Worm (Caenorhabditis elegans): ENCODE data around the gene C15C8.8.

Gene C15C8.8

DNA sequence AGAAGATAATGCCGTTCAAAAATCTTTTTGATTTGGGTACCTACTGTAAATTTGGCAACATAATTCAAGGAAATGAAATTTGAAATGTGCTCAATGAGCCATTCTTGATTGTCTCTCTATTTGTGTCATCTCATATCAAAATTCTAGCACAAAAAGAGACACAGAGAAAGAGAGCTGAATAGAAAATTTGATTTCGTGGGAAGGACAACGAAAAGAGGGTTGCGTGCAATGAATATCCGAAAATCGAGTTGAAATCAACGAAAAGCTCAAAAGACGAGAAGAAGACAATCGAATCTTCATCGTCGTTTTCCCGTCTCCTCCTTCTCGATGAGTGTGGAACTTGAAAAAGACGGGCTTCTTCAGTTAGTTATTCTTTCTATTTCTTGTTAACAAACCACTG lies 4.5 kb downstream of the C15C8.8 start, which contains the start of gene C15C8.5:
Gene C15C8.5 (plus strand): TSS at position 152 of the 400 bp plus-strand sequence.
- TF ChIP-seq dmd-4 (tag; optimal IDR thresholded peaks at IDR 0.05; ENCODE audit: borderline replicate concordance) (no peak), unc-42 (tag; optimal IDR thresholded peaks at IDR 0.05) (peak; percentile 97)

DNA sequence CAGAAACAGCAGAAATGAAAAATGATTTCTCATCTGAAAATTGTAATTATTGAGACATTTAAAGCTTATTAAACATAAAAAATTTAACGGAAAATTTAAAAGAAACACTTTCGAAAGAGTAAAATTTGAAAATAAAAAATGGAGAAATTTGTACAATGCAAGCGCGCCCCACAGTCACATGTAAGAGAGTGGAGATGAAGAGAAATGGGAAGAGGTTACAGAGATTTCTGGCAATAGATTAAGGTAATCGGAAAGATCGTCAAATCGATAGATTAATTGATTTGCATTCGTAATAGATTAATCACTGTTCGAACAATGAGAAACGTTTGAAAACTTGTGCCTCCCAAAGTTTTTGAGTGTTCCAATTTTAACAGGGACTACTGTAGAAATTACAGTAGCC lies 4.9 kb downstream of the C15C8.8 start, which contains the start of gene C15C8.4:
Gene C15C8.4 (minus strand): TSS at position 33 of the 400 bp plus-strand sequence.
- TF ChIP-seq unc-55 (GFP tag; optimal IDR thresholded peaks at IDR 0.05) (no peak), ceh-31 (tag; optimal IDR thresholded peaks at IDR 0.05) (no peak), unc-42 (tag; optimal IDR thresholded peaks at IDR 0.05) (no peak), pag-3 (tag; optimal IDR thresholded peaks at IDR 0.05; ENCODE audit: borderline replicate concordance) (no peak)

DNA sequence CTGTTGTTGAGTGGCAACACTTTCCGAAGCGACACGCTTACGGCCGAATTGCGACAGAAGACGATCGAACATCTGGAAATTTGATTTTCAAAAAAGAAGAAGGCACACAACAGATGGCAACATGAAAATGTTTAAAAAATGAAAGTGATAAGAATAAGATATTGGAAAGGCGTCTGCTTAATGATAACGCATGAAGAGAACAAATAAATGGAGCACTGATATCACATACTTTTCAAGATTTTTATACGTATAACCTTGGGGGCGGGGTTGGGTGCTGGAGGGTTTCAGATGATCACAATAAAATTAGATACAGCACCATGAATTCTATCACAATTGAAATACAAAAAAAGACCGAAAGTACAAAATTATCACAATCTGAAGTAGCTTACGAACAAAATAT lies 7.3 kb downstream of the C15C8.8 start, which contains the start of gene C15C8.7:
Gene C15C8.7 (minus strand): TSS at position 72 of the 400 bp plus-strand sequence.
- no peak for TF ChIP-seq hlh-13 (GFP tag; optimal IDR thresholded peaks at IDR 0.05)
- peak; percentile 74 for TF ChIP-seq elt-2 (tag; optimal IDR thresholded peaks at IDR 0.05)
- no peak for TF ChIP-seq sox-4 (tag; optimal IDR thresholded peaks at IDR 0.05)
- no peak for TF ChIP-seq nhr-11 (tag; optimal IDR thresholded peaks at IDR 0.05)

DNA sequence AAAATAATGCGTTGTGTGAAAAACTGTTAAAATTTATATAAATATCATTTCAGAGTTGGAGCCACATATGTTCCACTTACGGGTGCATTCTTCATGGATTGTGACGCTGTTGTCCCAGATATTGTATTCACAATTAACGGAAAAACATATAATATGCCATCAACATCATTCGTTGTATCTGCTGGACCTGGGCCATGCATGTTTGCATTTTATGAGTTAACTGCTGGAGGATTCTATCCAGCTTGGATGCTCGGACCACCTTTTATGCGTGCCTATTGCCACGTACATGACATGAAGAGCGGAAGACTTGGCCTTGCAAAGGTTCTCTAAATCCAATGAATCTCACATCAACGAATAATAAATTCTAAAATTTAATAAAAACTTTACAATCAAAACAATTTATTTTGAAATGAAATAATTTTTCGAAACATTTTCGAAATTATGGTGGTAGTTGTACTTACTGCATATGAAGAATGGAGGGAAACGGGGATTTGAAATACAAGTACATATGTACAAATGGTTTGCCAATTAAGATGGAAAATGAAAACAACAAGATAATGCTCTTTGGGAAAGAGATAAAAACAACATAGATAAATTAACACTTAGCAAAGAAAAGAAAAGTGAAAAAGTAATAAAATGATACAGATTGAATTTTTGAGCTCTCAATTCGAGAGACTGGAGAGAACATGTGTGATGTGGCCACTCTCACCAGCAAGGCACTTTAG lies 8.4 kb downstream of the C15C8.8 start:
- TF ChIP-seq ceh-45 (GFP tag; IDR thresholded peaks at IDR 0.05): no peak
- no peak for TF ChIP-seq zip-5 (tag; optimal IDR thresholded peaks at IDR 0.05)
- no peak for TF ChIP-seq dve-1 (tag; optimal IDR thresholded peaks at IDR 0.05)
- no peak for TF ChIP-seq Y22D7AL.16 (tag; optimal IDR thresholded peaks at IDR 0.05)
- no peak for TF ChIP-seq pha-2 (tag; optimal IDR thresholded peaks at IDR 0.05)
- no peak for TF ChIP-seq unc-86 (tag; optimal IDR thresholded peaks at IDR 0.05)
- TF ChIP-seq elt-2 (tag; optimal IDR thresholded peaks at IDR 0.05): no peak
- TF ChIP-seq nhr-232 (tag; optimal IDR thresholded peaks at IDR 0.05): no peak
- TF ChIP-seq ref-2 (tag; optimal IDR thresholded peaks at IDR 0.05): no peak
- TF ChIP-seq elt-4 (tag; optimal IDR thresholded peaks at IDR 0.05): no peak
- TF ChIP-seq odd-2 (tag; optimal IDR thresholded peaks at IDR 0.05): no peak
- TF ChIP-seq eyg-1 (tag; optimal IDR thresholded peaks at IDR 0.05): no peak

DNA sequence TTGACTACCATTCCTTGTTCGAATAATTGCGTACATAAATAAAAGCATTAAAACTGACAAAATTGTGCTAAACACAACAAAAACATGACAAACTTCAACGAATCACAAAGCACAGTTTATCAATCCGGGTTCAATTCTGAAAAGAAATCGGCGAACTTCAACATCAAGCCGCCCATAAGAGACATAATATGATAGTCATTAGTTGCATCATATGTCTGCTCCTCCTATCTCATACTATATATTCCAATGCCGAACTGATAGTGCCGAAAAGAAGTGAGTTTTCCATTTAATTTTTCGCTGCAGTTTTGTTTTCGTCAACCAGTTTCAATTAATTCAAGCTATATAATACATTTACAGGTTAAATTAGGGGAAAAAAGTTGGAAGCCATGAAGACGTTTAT lies 10.6 kb downstream of the C15C8.8 start, which contains the start of gene hrg-7:
Gene hrg-7 (plus strand): TSS at position 358 of the 400 bp plus-strand sequence.
- TF ChIP-seq ceh-45 (GFP tag; IDR thresholded peaks at IDR 0.05): no peak
- TF ChIP-seq dve-1 (tag; optimal IDR thresholded peaks at IDR 0.05): no peak
- no peak for TF ChIP-seq rnt-1 (tag; optimal IDR thresholded peaks at IDR 0.05)
- TF ChIP-seq F13H6.1 (tag; optimal IDR thresholded peaks at IDR 0.05): no peak
- TF ChIP-seq ceh-14 (tag; optimal IDR thresholded peaks at IDR 0.05): no peak
- no peak for TF ChIP-seq dmd-4 (tag; optimal IDR thresholded peaks at IDR 0.05; ENCODE audit: borderline replicate concordance)
- TF ChIP-seq pat-9 (tag; optimal IDR thresholded peaks at IDR 0.05): no peak
- no peak for TF ChIP-seq ttx-3 (tag; optimal IDR thresholded peaks at IDR 0.05)

DNA sequence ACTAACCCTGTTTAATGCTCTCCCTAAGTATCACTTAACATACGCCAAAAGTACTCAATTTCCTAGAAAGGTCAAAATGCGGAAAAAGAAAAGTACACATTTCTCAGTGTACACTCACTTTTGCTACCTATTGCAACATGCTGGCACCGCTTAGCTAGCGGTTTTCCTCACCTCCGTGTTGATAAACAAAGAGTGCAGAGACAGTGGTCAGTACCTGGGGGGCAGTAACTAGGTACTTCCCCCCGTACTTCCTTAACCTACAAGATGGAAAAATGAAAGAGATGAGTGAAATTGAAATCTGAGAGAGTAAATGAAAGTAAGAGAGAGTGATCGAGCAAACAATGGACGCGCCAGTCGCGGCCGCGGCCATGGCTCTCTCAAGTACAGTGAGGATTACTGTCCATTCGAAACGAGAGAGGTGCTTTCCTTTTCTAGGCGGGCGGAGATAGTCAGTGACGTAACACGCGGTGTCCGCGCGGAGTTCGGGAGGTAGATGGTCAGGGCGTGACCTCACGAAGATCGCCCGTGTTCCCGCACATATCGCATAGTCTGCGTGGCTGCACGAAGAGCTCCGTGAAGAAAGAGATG lies 16.0 kb downstream of the C15C8.8 start, which contains the start of gene cky-1:
Gene cky-1 (plus strand): TSS at position 538 of the 588 bp plus-strand sequence.
- peak; percentile 35 for TF ChIP-seq tbx-2 (tag; optimal IDR thresholded peaks at IDR 0.05)
- TF ChIP-seq madf-2 (tag; optimal IDR thresholded peaks at IDR 0.05): no peak

All from whole organism, late embryonic.